Fruit fly (Drosophila melanogaster) whole organism, embryonic: ENCODE results near the gene CG15406.

Experiments
- Abd-B ChIP-seq: fragments of 200-800 bp; sonication (Bioruptor generic); optimal IDR thresholded peaks from 2 replicates; lab custom pipeline; 2018; ENCODE audit warnings: missing biosample characterization, mild to moderate bottlenecking, missing genetic modification characterization, moderate library complexity
- Atf-2 ChIP-seq: fragments of 200-800 bp; sonication (Bioruptor generic); optimal IDR thresholded peaks from 2 replicates; lab custom pipeline; 2016; ENCODE audit warnings: missing biosample characterization, missing genetic modification characterization
- CG12744 ChIP-seq: fragments of 200-800 bp; sonication (Bioruptor generic); optimal IDR thresholded peaks from 2 replicates; lab custom pipeline; 2016; ENCODE audit warnings: missing biosample characterization, missing genetic modification characterization
- CG13775 ChIP-seq: fragments of 200-800 bp; sonication (Bioruptor generic); optimal IDR thresholded peaks from 3 replicates; lab custom pipeline; 2017; ENCODE audit warnings: missing biosample characterization, mild to moderate bottlenecking, missing genetic modification characterization
- CG15269 ChIP-seq: fragments of 200-800 bp; sonication (Bioruptor generic); optimal IDR thresholded peaks from 2 replicates; lab custom pipeline; 2018; ENCODE audit warnings: missing biosample characterization, mild to moderate bottlenecking, missing genetic modification characterization, moderate library complexity
- CG1603 ChIP-seq: fragments of 200-800 bp; sonication (Bioruptor generic); optimal IDR thresholded peaks from 2 replicates; lab custom pipeline; 2019; ENCODE audit warnings: missing biosample characterization, mild to moderate bottlenecking, missing genetic modification characterization, moderate library complexity
- CG17328 ChIP-seq: fragments of 200-800 bp; sonication (Bioruptor generic); IDR thresholded peaks from 2 replicates; pipeline ENCODE4 v1.3.6; 2022; ENCODE audit warnings: missing biosample characterization, missing genetic modification characterization
- CG17912 ChIP-seq: fragments of 200-800 bp; sonication (Bioruptor generic); optimal IDR thresholded peaks from 2 replicates; lab custom pipeline; 2018; ENCODE audit warnings: missing biosample characterization, mild to moderate bottlenecking, missing genetic modification characterization
- CG2199 ChIP-seq: fragments of 200-800 bp; sonication (Bioruptor generic); IDR thresholded peaks from 3 replicates; pipeline ENCODE4 v1.3.6; 2022; ENCODE audit warnings: missing biosample characterization, missing genetic modification characterization
- CG2712 ChIP-seq: fragments of 200-800 bp; optimal IDR thresholded peaks from 3 replicates; lab custom pipeline; 2019; ENCODE audit warnings: missing biosample characterization, mild to moderate bottlenecking, missing genetic modification characterization, moderate library complexity
- CG2875 ChIP-seq: fragments of 200-800 bp; sonication (Bioruptor generic); optimal IDR thresholded peaks from 2 replicates; lab custom pipeline; 2017; ENCODE audit warnings: missing biosample characterization, mild to moderate bottlenecking, missing genetic modification characterization, missing genetic modification reagents
- CG30020 ChIP-seq: fragments of 200-800 bp; optimal IDR thresholded peaks from 2 replicates; lab custom pipeline; 2019; ENCODE audit warnings: missing biosample characterization, mild to moderate bottlenecking, missing genetic modification characterization, moderate library complexity
- CG32767 ChIP-seq: fragments of 200-800 bp; sonication (Bioruptor generic); IDR thresholded peaks from 2 replicates; pipeline ENCODE4 v1.3.6; 2022; ENCODE audit warnings: missing biosample characterization, missing genetic modification characterization
- CG32772 ChIP-seq: fragments of 200-800 bp; sonication (Bioruptor generic); IDR thresholded peaks from 2 replicates; pipeline ENCODE4 v1.3.6; 2022; ENCODE audit warnings: missing biosample characterization, missing genetic modification characterization
- CG3847 ChIP-seq: fragments of 200-800 bp; sonication (Bioruptor generic); IDR thresholded peaks from 2 replicates; pipeline ENCODE4 v1.3.6; 2022; ENCODE audit warnings: missing biosample characterization, missing genetic modification characterization
- CG7271 ChIP-seq: fragments of 200-800 bp; sonication (Bioruptor generic); optimal IDR thresholded peaks from 2 replicates; lab custom pipeline; 2018; ENCODE audit warnings: missing biosample characterization, mild to moderate bottlenecking, missing genetic modification characterization, moderate library complexity
- CG7928 ChIP-seq: fragments of 200-800 bp; sonication (Bioruptor generic); optimal IDR thresholded peaks from 2 replicates; lab custom pipeline; 2017; ENCODE audit warnings: missing biosample characterization, mild to moderate bottlenecking, missing genetic modification characterization
- Dek ChIP-seq: fragments of 200-800 bp; sonication (Bioruptor generic); optimal IDR thresholded peaks from 3 replicates; lab custom pipeline; 2019; ENCODE audit warnings: missing biosample characterization, mild to moderate bottlenecking, missing genetic modification characterization, moderate library complexity
- HLHmδ ChIP-seq: fragments of 200-800 bp; sonication (Bioruptor generic); optimal IDR thresholded peaks from 2 replicates; lab custom pipeline; 2018; ENCODE audit warnings: missing biosample characterization, mild to moderate bottlenecking, missing genetic modification characterization, moderate library complexity
- Hand ChIP-seq: fragments of 200-800 bp; sonication (Bioruptor generic); optimal IDR thresholded peaks from 2 replicates; lab custom pipeline; 2017; ENCODE audit warnings: mild to moderate bottlenecking, missing biosample characterization, missing genetic modification reagents, missing genetic modification characterization
- Mrtf ChIP-seq: fragments of 200-800 bp; sonication (Bioruptor generic); IDR thresholded peaks from 3 replicates; pipeline ENCODE4 v1.3.6; 2022; ENCODE audit warnings: missing biosample characterization, missing genetic modification characterization
- Nf-YA ChIP-seq: fragments of 200-800 bp; sonication (Bioruptor generic); IDR thresholded peaks from 2 replicates; pipeline ENCODE4 v1.3.6; 2022; ENCODE audit warnings: missing biosample characterization, missing genetic modification characterization
- ap ChIP-seq: fragments of 200-800 bp; sonication (Bioruptor generic); IDR thresholded peaks from 2 replicates; pipeline ENCODE4 v1.3.6; 2022; ENCODE audit warnings: missing biosample characterization, missing genetic modification characterization
- ato ChIP-seq: fragments of 200-800 bp; sonication (Bioruptor generic); IDR thresholded peaks from 2 replicates; pipeline ENCODE4 v1.3.6; 2022; ENCODE audit warnings: missing biosample characterization, missing genetic modification characterization; ENCODE audit not compliant: partially characterized antibody
- bab2 ChIP-seq: fragments of 200-800 bp; sonication (Bioruptor generic); optimal IDR thresholded peaks from 2 replicates; lab custom pipeline; 2016; ENCODE audit warnings: missing biosample characterization, missing genetic modification characterization
- cato ChIP-seq: fragments of 200-800 bp; sonication (Bioruptor generic); optimal IDR thresholded peaks from 2 replicates; lab custom pipeline; 2016; ENCODE audit warnings: missing biosample characterization, missing genetic modification characterization, borderline replicate concordance
- caup ChIP-seq: fragments of 200-800 bp; sonication (Bioruptor generic); optimal IDR thresholded peaks from 3 replicates; lab custom pipeline; 2017; ENCODE audit warnings: missing biosample characterization, mild to moderate bottlenecking, missing genetic modification characterization, moderate library complexity; ENCODE audit not compliant: severe bottlenecking
- cg ChIP-seq: fragments of 200-800 bp; sonication (Bioruptor generic); optimal IDR thresholded peaks from 3 replicates; lab custom pipeline; 2019; ENCODE audit warnings: missing biosample characterization, mild to moderate bottlenecking, missing genetic modification characterization, moderate library complexity
- eve ChIP-seq, 2 experiments: fragments of >200 bp; optimal IDR thresholded peaks; 2 replicates each; lab custom pipeline; 2017; ENCODE audit warnings: missing biosample characterization in 2 of 2, missing genetic modification characterization in 2 of 2
- ewg ChIP-seq: fragments of 200-800 bp; sonication (Bioruptor generic); optimal IDR thresholded peaks from 3 replicates; lab custom pipeline; 2017; ENCODE audit warnings: mild to moderate bottlenecking, missing biosample characterization, missing genetic modification reagents, missing genetic modification characterization
- eyg ChIP-seq: fragments of 200-800 bp; sonication (Bioruptor generic); optimal IDR thresholded peaks from 3 replicates; lab custom pipeline; 2016; ENCODE audit warnings: missing biosample characterization, missing genetic modification characterization
- gfzf ChIP-seq: fragments of 200-800 bp; sonication (Bioruptor generic); optimal IDR thresholded peaks from 2 replicates; lab custom pipeline; 2016; ENCODE audit warnings: missing biosample characterization, mild to moderate bottlenecking, missing genetic modification characterization, moderate library complexity
- insv ChIP-seq, 2 experiments: fragments of 200-800 bp; sonication (Bioruptor generic); optimal IDR thresholded peaks; 3 replicates each; lab custom pipeline; 2016 to 2018; ENCODE audit warnings: missing biosample characterization in 2 of 2, missing genetic modification characterization in 2 of 2
- kni ChIP-seq: fragments of 200-800 bp; sonication (Bioruptor generic); optimal IDR thresholded peaks from 3 replicates; lab custom pipeline; 2017; ENCODE audit warnings: mild to moderate bottlenecking, missing biosample characterization, missing genetic modification reagents, missing genetic modification characterization
- lab ChIP-seq: fragments of 200-800 bp; sonication (Bioruptor generic); optimal IDR thresholded peaks from 3 replicates; lab custom pipeline; 2017; ENCODE audit warnings: missing biosample characterization, missing genetic modification characterization, mild to moderate bottlenecking, moderate library complexity, missing genetic modification reagents
- nau ChIP-seq: fragments of 200-800 bp; sonication (Bioruptor generic); optimal IDR thresholded peaks from 3 replicates; lab custom pipeline; 2017; ENCODE audit warnings: missing biosample characterization, mild to moderate bottlenecking, missing genetic modification characterization, missing genetic modification reagents
- oc ChIP-seq: fragments of 200-800 bp; sonication (Bioruptor generic); optimal IDR thresholded peaks from 2 replicates; lab custom pipeline; 2018; ENCODE audit warnings: missing biosample characterization, mild to moderate bottlenecking, missing genetic modification characterization, moderate library complexity
- peb ChIP-seq: fragments of 200-800 bp; sonication (Bioruptor generic); IDR thresholded peaks from 2 replicates; pipeline ENCODE4 v1.3.6; 2022; ENCODE audit warnings: missing biosample characterization, missing genetic modification characterization
- prd ChIP-seq, 3 experiments: fragments of >200 bp in 2 of 3; fragments of 200-800 bp in 1 of 3; sonication (Bioruptor generic) in 1 of 3; optimal IDR thresholded peaks in 2 of 3; IDR thresholded peaks in 1 of 3; 2 replicates in 2 of 3; 3 replicates in 1 of 3; pipeline versions ENCODE4 v1.3.6 to Lab custom; 2017 to 2022; ENCODE audit warnings: missing biosample characterization in 1 of 3, missing genetic modification characterization in 1 of 3
- sc ChIP-seq, 3 experiments: fragments of >200 bp in 2 of 3; fragments of 200-800 bp in 1 of 3; sonication (Bioruptor generic) in 1 of 3; optimal IDR thresholded peaks; 2 replicates in 2 of 3; 3 replicates in 1 of 3; lab custom pipeline; 2017; ENCODE audit warnings: mild to moderate bottlenecking in 1 of 3, missing biosample characterization in 1 of 3, missing genetic modification characterization in 1 of 3, missing genetic modification reagents in 1 of 3
- sna ChIP-seq: fragments of 200-800 bp; sonication (Bioruptor generic); IDR thresholded peaks from 2 replicates; pipeline ENCODE4 v1.3.6; 2022; ENCODE audit warnings: missing biosample characterization, missing genetic modification characterization; ENCODE audit not compliant: partially characterized antibody
- stwl ChIP-seq: fragments of 200-800 bp; sonication (Bioruptor generic); optimal IDR thresholded peaks from 3 replicates; lab custom pipeline; 2018; ENCODE audit warnings: missing biosample characterization, mild to moderate bottlenecking, missing genetic modification characterization, moderate library complexity
- tna ChIP-seq: fragments of 200-800 bp; sonication (Bioruptor generic); IDR thresholded peaks from 2 replicates; pipeline ENCODE4 v1.3.6; 2022; ENCODE audit warnings: missing biosample characterization, missing genetic modification characterization; ENCODE audit not compliant: partially characterized antibody
- tup ChIP-seq: fragments of 200-800 bp; sonication (Bioruptor generic); optimal IDR thresholded peaks from 2 replicates; lab custom pipeline; 2016; ENCODE audit warnings: missing biosample characterization, mild to moderate bottlenecking, missing genetic modification characterization, moderate library complexity
- unpg ChIP-seq: fragments of 200-800 bp; sonication (Bioruptor generic); optimal IDR thresholded peaks from 3 replicates; lab custom pipeline; 2018; ENCODE audit warnings: missing biosample characterization, mild to moderate bottlenecking, missing genetic modification characterization, moderate library complexity
- zfh1 ChIP-seq: fragments of 200-800 bp; sonication (Bioruptor generic); IDR thresholded peaks from 3 replicates; pipeline ENCODE4 v1.3.6; 2022; ENCODE audit warnings: missing biosample characterization, missing genetic modification characterization

Gene CG15406

DNA sequence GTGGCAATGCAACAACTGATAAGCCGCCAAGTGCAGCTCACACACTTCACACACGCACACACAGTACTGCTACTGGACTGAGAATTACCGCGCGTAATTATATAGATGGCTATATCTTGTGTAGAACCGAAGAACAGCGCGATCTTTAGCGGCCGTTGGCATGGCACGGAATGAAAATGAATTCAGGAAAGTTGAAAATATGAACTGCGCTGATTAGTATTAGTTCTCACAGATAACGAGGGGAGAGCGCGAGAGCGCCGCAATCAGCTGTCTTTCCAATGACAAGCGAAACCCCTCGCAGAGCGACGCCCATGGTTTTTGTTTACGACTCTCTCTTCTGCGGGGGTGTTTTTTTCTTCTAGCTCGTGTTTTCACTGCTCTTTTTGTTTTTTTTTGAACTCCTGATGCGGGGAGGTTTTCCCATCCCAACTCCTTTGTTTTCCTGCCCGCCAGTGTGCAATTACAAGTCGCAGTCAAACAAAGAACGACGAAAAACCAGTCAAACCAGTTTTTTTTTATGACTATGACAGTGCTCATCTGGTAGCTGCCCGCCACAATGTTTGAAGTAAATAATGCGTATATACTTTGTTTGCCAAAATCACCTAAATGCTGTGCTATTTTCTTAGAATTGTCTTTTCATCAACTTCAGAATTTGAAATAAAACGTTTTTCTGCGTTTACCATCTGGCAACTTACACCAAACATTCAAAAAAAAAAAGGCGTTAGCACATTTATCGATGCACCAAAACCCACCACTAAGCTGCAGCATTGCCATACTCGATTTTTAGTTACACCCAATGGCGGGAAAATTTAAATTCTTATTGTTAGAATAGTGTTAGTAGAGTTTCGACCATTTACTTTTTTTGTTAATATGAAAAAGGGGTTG, 5.8 kb upstream of the CG15406 start, which contains the start of gene CG9663 (continued):
- TF ChIP-seq Nf-YA (GFP tag; lab: Robert Waterston, UW) (0 out of 2 replicates have a peak, but pooled peaks have one; percentile 6), CG13775 (GFP tag; lab: Kevin White, UChicago) (peak; percentile 1), CG7271 (tag; lab: Kevin White, UChicago) (no peak), HLHmδ (GFP tag; lab: Kevin White, UChicago) (no peak), CG2712 (tag; lab: Kevin White, UChicago) (peak; percentile 33), zfh1 (GFP tag; lab: Robert Waterston, UW) (no peak), eyg (GFP tag; lab: Kevin White, UChicago) (no peak), prd (optimal IDR thresholded peaks at IDR 0.05; lab: Kevin White, UChicago) (no peak), prd (GFP tag; IDR thresholded peaks at IDR 0.05; lab: Robert Waterston, UW) (0 out of 3 replicates have a peak, but pooled peaks have one; percentile 9), CG32767 (no peak), unpg (GFP tag; lab: Kevin White, UChicago) (peak; percentile 36), eve (GFP tag; optimal IDR thresholded peaks at IDR 0.05; lab: Kevin White, UChicago) (peak in 1 of 2 experiments; percentile 27), caup (peak; percentile 2), ap (GFP tag; lab: Robert Waterston, UW) (no peak), CG12744 (GFP tag; lab: Kevin White, UChicago) (no peak), Atf-2 (no peak), insv (GFP tag; optimal IDR thresholded peaks at IDR 0.05; lab: Kevin White, UChicago) (peak in 1 of 2 experiments; percentile 62), CG17328 (GFP tag; lab: Robert Waterston, UW) (no peak), ato (0 out of 2 replicates have a peak, but pooled peaks have one; percentile 9), CG15269 (no peak), Abd-B (no peak), CG30020 (tag; lab: Kevin White, UChicago) (no peak), sna (GFP tag; lab: Robert Waterston, UW) (peak; percentile 52; the same call in 1 of the 2 replicates), bab2 (GFP tag; lab: Kevin White, UChicago) (no peak), sc (optimal IDR thresholded peaks at IDR 0.05; lab: Kevin White, UChicago) (no peak), sc (GFP tag; optimal IDR thresholded peaks at IDR 0.05; lab: Kevin White, UChicago) (no peak), Mrtf (no peak), cg (GFP tag; lab: Kevin White, UChicago) (peak; percentile 67), CG1603 (tag; lab: Kevin White, UChicago) (peak; percentile 57), CG3847 (GFP tag; lab: Robert Waterston, UW) (peak; percentile 45), CG17912 (GFP tag; lab: Kevin White, UChicago) (no peak), tup (no peak), CG2199 (GFP tag; lab: Robert Waterston, UW) (peak; percentile 88; the same call in 2 of the 3 replicates), peb (GFP tag; lab: Robert Waterston, UW) (no peak), CG32772 (GFP tag; lab: Robert Waterston, UW) (no peak), kni (peak; percentile 86), tna (no peak), CG2875 (GFP tag; lab: Kevin White, UChicago) (no peak), Hand (GFP tag; lab: Kevin White, UChicago) (peak; percentile 24), stwl (tag; lab: Kevin White, UChicago) (peak; percentile 95), lab (peak; percentile 62), gfzf (GFP tag; lab: Kevin White, UChicago) (peak; percentile 91), Dek (no peak), cato (GFP tag; lab: Kevin White, UChicago) (no peak), nau (GFP tag; lab: Kevin White, UChicago) (peak; percentile 38), oc (peak; percentile 31), CG7928 (no peak), ewg (GFP tag; lab: Kevin White, UChicago) (no peak)
